Worm (Caenorhabditis elegans): Measurements from ENCODE around the gene M02B1.3.

DNA sequence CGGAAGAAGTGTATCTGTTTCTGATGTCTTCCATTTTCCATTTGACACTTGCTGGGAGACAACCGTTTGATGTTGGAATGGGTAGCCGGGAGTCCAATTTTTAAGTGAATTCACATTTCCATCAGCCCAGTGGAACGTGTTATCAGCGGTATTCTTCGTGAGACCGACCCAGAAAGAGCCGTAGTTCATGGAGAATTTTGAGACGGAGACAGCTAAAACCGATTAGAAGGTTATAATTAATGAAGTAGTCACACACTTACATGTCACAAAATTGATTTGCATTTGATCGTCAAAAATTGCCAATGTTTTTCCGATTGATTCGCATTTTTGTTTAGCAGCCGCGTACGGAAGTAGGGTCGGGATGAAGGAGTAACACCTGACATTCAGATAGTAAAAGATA is 33.1 kb downstream of the M02B1.3 start:
- TF ChIP-seq T22C8.4 (GFP tag; IDR thresholded peaks at IDR 0.05) (no peak), ztf-29 (GFP tag; IDR thresholded peaks at IDR 0.05) (no peak), med-1 (GFP tag; optimal IDR thresholded peaks at IDR 0.05; ENCODE audit: insufficient read depth) (no peak), ref-1 (GFP tag; conservative IDR thresholded peaks at IDR 0.05) (no peak)

All from whole organism, midembryonic.